Worm (Caenorhabditis elegans): Measurements from ENCODE around the gene M03F8.7.

M03F8.7 gene

DNA sequence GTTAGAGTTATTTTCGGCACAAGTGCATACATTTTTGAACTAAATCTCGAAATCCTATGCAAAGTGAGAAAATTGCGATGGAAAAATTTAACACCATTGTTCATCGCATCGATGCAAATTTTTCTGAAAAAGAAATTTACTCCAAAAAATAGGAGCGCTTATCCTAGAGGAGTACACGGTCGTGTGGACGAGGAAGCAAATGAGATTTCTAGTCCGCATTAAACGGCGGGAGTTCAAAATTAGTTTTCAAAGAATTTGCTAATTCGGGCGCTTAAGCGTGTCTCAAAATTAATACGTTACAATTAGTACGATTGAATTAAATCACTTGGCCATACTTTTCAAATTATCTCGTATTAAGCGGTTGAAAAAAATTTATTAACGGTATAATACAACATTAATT lies 19.0 kb upstream of the M03F8.7 start, which contains the start of gene lrpr-1:
Gene lrpr-1 (minus strand): TSS at position 185 of the 400 bp plus-strand sequence.
- TF ChIP-seq tra-1 (GFP tag; IDR thresholded peaks at IDR 0.05) (no peak; the same call in 1 of the 2 replicates), lin-38 (GFP tag; IDR thresholded peaks at IDR 0.05) (no peak), skn-1 (tag; optimal IDR thresholded peaks at IDR 0.05) (no peak), dmd-6 (GFP tag; IDR thresholded peaks at IDR 0.05) (no peak), egl-27 (tag; optimal IDR thresholded peaks at IDR 0.05) (no peak), ces-1 (GFP tag; optimal IDR thresholded peaks at IDR 0.05) (no peak), spr-1 (tag; optimal IDR thresholded peaks at IDR 0.05) (no peak), ZK337.2 (GFP tag; IDR thresholded peaks at IDR 0.05) (peak; percentile 97), mxl-3 (GFP tag; optimal IDR thresholded peaks at IDR 0.05) (no peak), aha-1 (tag) (peak; percentile 84), nhr-25 (tag; optimal IDR thresholded peaks at IDR 0.05; ENCODE audit: borderline replicate concordance, insufficient read depth) (no peak), zfp-3 (GFP tag; conservative IDR thresholded peaks at IDR 0.05) (no peak; the same call in 1 of the 2 replicates), ctbp-1 (GFP tag; IDR thresholded peaks at IDR 0.05) (no peak), set-16 (GFP tag; IDR thresholded peaks at IDR 0.05) (no peak), Y48G9A.11 (GFP tag; IDR thresholded peaks at IDR 0.05) (peak; percentile 93), ceh-20 (GFP tag; IDR thresholded peaks at IDR 0.05) (peak; percentile 78), F49E8.2 (tag; optimal IDR thresholded peaks at IDR 0.05; ENCODE audit: borderline replicate concordance) (peak; percentile 52), nhr-237 (tag; optimal IDR thresholded peaks at IDR 0.05) (no peak), unc-39 (tag; optimal IDR thresholded peaks at IDR 0.05) (no peak), hlh-11 (tag; optimal IDR thresholded peaks at IDR 0.05) (no peak), snpc-4 (tag; optimal IDR thresholded peaks at IDR 0.05) (no peak), nhr-10 (tag; optimal IDR thresholded peaks at IDR 0.05) (no peak), F44E2.7 (GFP tag; IDR thresholded peaks at IDR 0.05) (no peak), arid-1 (GFP tag; conservative IDR thresholded peaks at IDR 0.05) (no peak), saeg-2 (GFP tag; IDR thresholded peaks at IDR 0.05) (no peak), fos-1 (tag; optimal IDR thresholded peaks at IDR 0.05) (no peak), daf-8 (GFP tag; IDR thresholded peaks at IDR 0.05) (no peak), zfp-2 (tag; optimal IDR thresholded peaks at IDR 0.05) (no peak), nhr-111 (GFP tag; optimal IDR thresholded peaks at IDR 0.05) (no peak), F10B5.3 (tag; optimal IDR thresholded peaks at IDR 0.05) (peak; percentile 55), ceh-44 (GFP tag; IDR thresholded peaks at IDR 0.05) (0 out of 2 replicates have a peak, but pooled peaks have one; percentile 18), rbr-2 (tag; optimal IDR thresholded peaks at IDR 0.05) (peak; percentile 65), lsy-2 (tag; optimal IDR thresholded peaks at IDR 0.05) (no peak), nhr-11 (tag; optimal IDR thresholded peaks at IDR 0.05) (peak; percentile 43), mep-1 (tag; optimal IDR thresholded peaks at IDR 0.05) (no peak), fkh-10 (GFP tag; optimal IDR thresholded peaks at IDR 0.05) (peak; percentile 3), lin-29 (GFP tag; IDR thresholded peaks at IDR 0.05) (no peak), gei-8 (GFP tag; optimal IDR thresholded peaks at IDR 0.05) (no peak), ceh-32 (tag; optimal IDR thresholded peaks at IDR 0.05; ENCODE audit: poor library complexity) (no peak), lin-13 (GFP tag; optimal IDR thresholded peaks at IDR 0.05) (peak; percentile 12), ceh-62 (tag; optimal IDR thresholded peaks at IDR 0.05) (no peak), attf-4 (tag; optimal IDR thresholded peaks at IDR 0.05) (no peak), php-3 (GFP tag; IDR thresholded peaks at IDR 0.05) (no peak), madf-9 (GFP tag; conservative IDR thresholded peaks at IDR 0.05) (peak; percentile 85), Y75B8A.6 (GFP tag; IDR thresholded peaks at IDR 0.05) (no peak), madf-5 (GFP tag; IDR thresholded peaks at IDR 0.05) (0 out of 4 replicates have a peak, but pooled peaks of 1 of the 2 experiments have one; percentile 81), D1046.2 (GFP tag; IDR thresholded peaks at IDR 0.05) (0 out of 2 replicates have a peak, but pooled peaks have one; percentile 49), zag-1 (tag; optimal IDR thresholded peaks at IDR 0.05) (no peak), mdl-1 (tag; optimal IDR thresholded peaks at IDR 0.05) (no peak), unc-62 (GFP tag; optimal IDR thresholded peaks at IDR 0.05 in 1 of 2) (no peak), unc-62 (tag; optimal IDR thresholded peaks at IDR 0.05) (no peak), daf-19 (GFP tag; conservative IDR thresholded peaks at IDR 0.05) (no peak)
